Fruit fly (Drosophila melanogaster) whole organism, wandering third instar larva: ENCODE results near the gene lqfR.

Experiments
- Hr83 ChIP-seq: fragments of 200-300 bp; sonication (Bioruptor generic); optimal IDR thresholded peaks from 2 replicates; lab custom pipeline; 2016; ENCODE audit warnings: missing biosample characterization, mild to moderate bottlenecking, missing genetic modification characterization, moderate library complexity; ENCODE audit not compliant: poor library complexity, severe bottlenecking
- Myc ChIP-seq: fragments of >200 bp; optimal IDR thresholded peaks from 2 replicates; lab custom pipeline; 2017
- Rel ChIP-seq, 2 experiments: fragments of 200-800 bp; sonication (Bioruptor generic) in 1 of 2; optimal IDR thresholded peaks; 2 replicates in 1 of 2; 3 replicates in 1 of 2; lab custom pipeline; 2016 to 2019; ENCODE audit warnings: mild to moderate bottlenecking in 2 of 2, missing biosample characterization in 2 of 2, missing genetic modification characterization in 2 of 2, moderate library complexity in 1 of 2
- dsf ChIP-seq: sonication (Bioruptor generic); optimal IDR thresholded peaks from 2 replicates; lab custom pipeline; 2016; ENCODE audit warnings: missing biosample characterization, missing genetic modification characterization, borderline replicate concordance
- ey ChIP-seq: fragments of 200-800 bp; sonication (Bioruptor generic); optimal IDR thresholded peaks from 2 replicates; lab custom pipeline; 2016; ENCODE audit warnings: missing biosample characterization, missing genetic modification characterization
- foxo ChIP-seq, 2 experiments: fragments of 200-800 bp; sonication (Bioruptor generic); optimal IDR thresholded peaks; 2 replicates in 1 of 2; 3 replicates in 1 of 2; lab custom pipeline; 2016 to 2017; ENCODE audit warnings: missing biosample characterization in 2 of 2, missing genetic modification characterization in 2 of 2
- fru ChIP-seq: fragments of 200-800 bp; sonication (Bioruptor generic); optimal IDR thresholded peaks from 3 replicates; lab custom pipeline; 2016; ENCODE audit warnings: missing biosample characterization, mild to moderate bottlenecking, missing genetic modification characterization
- jim ChIP-seq: fragments of 175-275, 200-325 bp; sonication (Bioruptor generic); optimal IDR thresholded peaks from 2 replicates; lab custom pipeline; 2016; ENCODE audit warnings: missing biosample characterization, mild to moderate bottlenecking, missing genetic modification characterization
- lola ChIP-seq: fragments of >200 bp; optimal IDR thresholded peaks from 2 replicates; lab custom pipeline; 2017; ENCODE audit warnings: missing biosample characterization, missing genetic modification characterization
- psq ChIP-seq: fragments of 200-800 bp; sonication (Bioruptor generic); optimal IDR thresholded peaks from 3 replicates; lab custom pipeline; 2017; ENCODE audit warnings: missing biosample characterization, mild to moderate bottlenecking, missing genetic modification characterization, moderate library complexity
- rgr ChIP-seq: fragments of 200-800 bp; sonication (Bioruptor generic); optimal IDR thresholded peaks from 3 replicates; lab custom pipeline; 2016; ENCODE audit warnings: missing biosample characterization, mild to moderate bottlenecking, missing genetic modification characterization
- sv ChIP-seq: fragments of 200-800 bp; sonication (Bioruptor generic); optimal IDR thresholded peaks from 3 replicates; lab custom pipeline; 2016; ENCODE audit warnings: missing biosample characterization, missing genetic modification characterization

DNA sequence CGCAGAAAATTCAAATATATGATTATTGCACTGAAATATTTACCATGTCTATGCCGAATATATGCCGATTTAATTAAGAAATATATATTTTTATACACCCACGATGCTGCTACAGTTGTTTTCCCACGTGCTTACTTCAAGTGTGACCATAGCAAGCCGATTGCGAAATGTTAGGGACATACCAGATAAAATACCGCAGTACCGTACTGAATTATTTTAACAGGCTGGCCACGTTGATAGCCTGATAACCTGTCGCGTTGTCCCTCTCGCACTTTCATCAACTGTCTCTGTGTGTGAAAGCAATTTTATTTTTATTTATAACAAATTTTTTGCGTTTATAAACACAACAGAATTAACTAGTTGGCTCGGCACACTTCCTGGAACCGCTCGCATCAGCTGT, 9.8 kb downstream of the lqfR start, which contains the start of the genes Nop56 and mats:
- no peak for TF ChIP-seq jim (GFP tag; lab: Kevin White, UChicago)
- TF ChIP-seq Hr83 (GFP tag; lab: Kevin White, UChicago) = no peak
- peak; percentile 79 for TF ChIP-seq Myc (lab: Kevin White, UChicago)
- TF ChIP-seq fru (GFP tag; lab: Kevin White, UChicago) = no peak
- no peak for TF ChIP-seq ey
- no peak for TF ChIP-seq sv (GFP tag; lab: Kevin White, UChicago)
- TF ChIP-seq psq = no peak
- no peak for TF ChIP-seq lola (GFP tag; lab: Kevin White, UChicago)
- no peak for TF ChIP-seq foxo (GFP tag; optimal IDR thresholded peaks at IDR 0.05; lab: Kevin White, UChicago)
- TF ChIP-seq dsf (GFP tag; lab: Kevin White, UChicago) = no peak
- TF ChIP-seq Rel (GFP tag; optimal IDR thresholded peaks at IDR 0.05; lab: Kevin White, UChicago) = no peak
- TF ChIP-seq Rel (tag; optimal IDR thresholded peaks at IDR 0.05; lab: Kevin White, UChicago) = peak; percentile 42
- TF ChIP-seq rgr (GFP tag; lab: Kevin White, UChicago) = peak; percentile 55
